Fruit fly (Drosophila melanogaster) whole organism, embryonic: ENCODE results near the gene CG15772.

ENCODE experiments used
- Ada2b ChIP-seq: fragments of 200-800 bp; sonication (Bioruptor generic); IDR thresholded peaks from 2 replicates; pipeline ENCODE4 v1.3.6; 2022; ENCODE audit warnings: missing biosample characterization, missing genetic modification characterization
- Atf6 ChIP-seq: fragments of 200-800 bp; sonication (Bioruptor generic); IDR thresholded peaks from 2 replicates; pipeline ENCODE4 v1.3.6; 2022; ENCODE audit warnings: missing biosample characterization, missing genetic modification characterization
- CG10462 ChIP-seq: fragments of 200-800 bp; sonication (Bioruptor generic); optimal IDR thresholded peaks from 2 replicates; lab custom pipeline; 2016; ENCODE audit warnings: missing biosample characterization, missing genetic modification characterization
- CG14667 ChIP-seq: fragments of 200-800 bp; sonication (Bioruptor generic); IDR thresholded peaks from 2 replicates; pipeline ENCODE4 v1.3.6; 2022; ENCODE audit warnings: missing biosample characterization, missing genetic modification characterization
- CG16863 ChIP-seq: fragments of 200-800 bp; sonication (Bioruptor generic); optimal IDR thresholded peaks from 3 replicates; lab custom pipeline; 2016; ENCODE audit warnings: missing biosample characterization, missing genetic modification characterization
- CG2678 ChIP-seq: fragments of 200-800 bp; sonication (Bioruptor generic); optimal IDR thresholded peaks from 3 replicates; lab custom pipeline; 2019; ENCODE audit warnings: missing biosample characterization, mild to moderate bottlenecking, missing genetic modification characterization, moderate library complexity
- CG31388 ChIP-seq: fragments of 200-800 bp; sonication (Bioruptor generic); optimal IDR thresholded peaks from 2 replicates; lab custom pipeline; 2016; ENCODE audit warnings: missing biosample characterization, missing genetic modification characterization
- CG3726 ChIP-seq: fragments of 200-800 bp; sonication (Bioruptor generic); IDR thresholded peaks from 3 replicates; pipeline ENCODE4, ENCODE4 v1.3.6; 2022; ENCODE audit warnings: missing biosample characterization, missing genetic modification characterization
- CG7839 ChIP-seq: fragments of 200-800 bp; sonication (Bioruptor generic); optimal IDR thresholded peaks from 3 replicates; lab custom pipeline; 2018; ENCODE audit warnings: missing biosample characterization, mild to moderate bottlenecking, missing genetic modification characterization, moderate library complexity
- CG8290 ChIP-seq, 3 experiments: fragments of 200-800 bp; sonication (Bioruptor generic); optimal IDR thresholded peaks; 2 replicates each; lab custom pipeline; 2016 to 2019; ENCODE audit warnings: missing biosample characterization in 3 of 3, missing genetic modification characterization in 3 of 3, mild to moderate bottlenecking in 2 of 3, moderate library complexity in 1 of 3
- CG9932 ChIP-seq: fragments of 200-800 bp; sonication (Bioruptor generic); IDR thresholded peaks from 2 replicates; pipeline ENCODE4 v1.3.6; 2022; ENCODE audit warnings: missing biosample characterization, missing genetic modification characterization
- Dbx ChIP-seq: fragments of 200-800 bp; sonication (Bioruptor generic); IDR thresholded peaks from 3 replicates; pipeline ENCODE4 v1.3.6; 2022; ENCODE audit warnings: missing biosample characterization, missing genetic modification characterization
- Deaf1 ChIP-seq: fragments of 200-800 bp; optimal IDR thresholded peaks from 3 replicates; lab custom pipeline; 2019; ENCODE audit warnings: missing biosample characterization, mild to moderate bottlenecking, missing genetic modification characterization, moderate library complexity
- Dip2 ChIP-seq: fragments of 200-800 bp; sonication (Bioruptor generic); IDR thresholded peaks from 2 replicates; pipeline ENCODE4 v1.3.6; 2022; ENCODE audit warnings: missing biosample characterization, missing genetic modification characterization
- Dll ChIP-seq: fragments of 200-800 bp; sonication (Bioruptor generic); IDR thresholded peaks from 4 replicates; pipeline ENCODE4 v1.3.6; 2022; ENCODE audit warnings: missing biosample characterization, missing genetic modification characterization; ENCODE audit not compliant: partially characterized antibody
- E2f1 ChIP-seq: fragments of 200-800 bp; sonication (Bioruptor generic); IDR thresholded peaks from 2 replicates; pipeline ENCODE4 v1.3.6; 2022; ENCODE audit warnings: missing biosample characterization, missing genetic modification characterization
- Ets65A ChIP-seq: fragments of 200-800 bp; sonication (Bioruptor generic); peaks from one replicate; lab custom pipeline; 2016; ENCODE audit warnings: missing biosample characterization, missing genetic modification characterization
- Lhr ChIP-seq: fragments of 200-800 bp; sonication (Bioruptor generic); optimal IDR thresholded peaks from 3 replicates; lab custom pipeline; 2017; ENCODE audit warnings: mild to moderate bottlenecking, missing biosample characterization, missing genetic modification reagents, missing genetic modification characterization
- Meics ChIP-seq: fragments of 200-800 bp; sonication (Bioruptor generic); optimal IDR thresholded peaks from 2 replicates; lab custom pipeline; 2017; ENCODE audit warnings: missing biosample characterization, mild to moderate bottlenecking, missing genetic modification characterization
- NFAT ChIP-seq: fragments of 200-800 bp; sonication (Bioruptor generic); IDR thresholded peaks from 2 replicates; pipeline ENCODE4 v1.3.6; 2022; ENCODE audit warnings: missing biosample characterization, missing genetic modification characterization
- Neu2 ChIP-seq: fragments of 200-800 bp; sonication (Bioruptor generic); optimal IDR thresholded peaks from 3 replicates; lab custom pipeline; 2016; ENCODE audit warnings: missing biosample characterization, missing genetic modification characterization, borderline replicate concordance
- Pdp1 ChIP-seq, 2 experiments: fragments of 200-800 bp; sonication (Bioruptor generic); optimal IDR thresholded peaks; 3 replicates each; lab custom pipeline; 2016; ENCODE audit warnings: missing biosample characterization in 2 of 2, missing genetic modification characterization in 2 of 2, mild to moderate bottlenecking in 1 of 2, moderate library complexity in 1 of 2
- Ravus ChIP-seq: fragments of 200-800 bp; sonication (Bioruptor generic); IDR thresholded peaks from 2 replicates; pipeline ENCODE4 v1.3.6; 2022; ENCODE audit warnings: missing biosample characterization, missing genetic modification characterization
- Rfx ChIP-seq: fragments of 200-800 bp; sonication (Bioruptor generic); IDR thresholded peaks from 2 replicates; pipeline ENCODE4 v1.3.6; 2022; ENCODE audit warnings: missing biosample characterization, missing genetic modification characterization
- Rx ChIP-seq: fragments of 200-800 bp; sonication (Bioruptor generic); IDR thresholded peaks from 2 replicates; pipeline ENCODE4 v1.3.6; 2022; ENCODE audit warnings: missing biosample characterization, missing genetic modification characterization
- Sry-β ChIP-seq: fragments of 200-800 bp; sonication (Bioruptor generic); optimal IDR thresholded peaks from 2 replicates; lab custom pipeline; 2018; ENCODE audit warnings: missing biosample characterization, mild to moderate bottlenecking, missing genetic modification characterization, moderate library complexity
- Xrp1 ChIP-seq: fragments of 200-800 bp; sonication (Bioruptor generic); IDR thresholded peaks from 2 replicates; pipeline ENCODE4 v1.3.6; 2022; ENCODE audit warnings: missing biosample characterization, missing genetic modification characterization
- amos ChIP-seq: fragments of 200-800 bp; sonication (Bioruptor generic); IDR thresholded peaks from 2 replicates; pipeline ENCODE4 v1.3.6; 2022; ENCODE audit warnings: missing biosample characterization, missing genetic modification characterization; ENCODE audit not compliant: partially characterized antibody
- cas ChIP-seq: fragments of 200-800 bp; sonication (Bioruptor generic); IDR thresholded peaks from 2 replicates; pipeline ENCODE4 v1.3.6; 2022; ENCODE audit warnings: missing biosample characterization, missing genetic modification characterization
- dimm ChIP-seq: fragments of 200-800 bp; sonication (Bioruptor generic); IDR thresholded peaks from 2 replicates; pipeline ENCODE4 v1.3.6; 2022; ENCODE audit warnings: missing biosample characterization, missing genetic modification characterization
- dysf ChIP-seq: fragments of 200-800 bp; sonication (Bioruptor generic); IDR thresholded peaks from 3 replicates; pipeline ENCODE4 v1.3.6; 2022; ENCODE audit warnings: missing biosample characterization, missing genetic modification characterization
- grau ChIP-seq: fragments of 200-800 bp; optimal IDR thresholded peaks from 3 replicates; lab custom pipeline; 2019; ENCODE audit warnings: missing biosample characterization, mild to moderate bottlenecking, missing genetic modification characterization, moderate library complexity
- hb ChIP-seq: fragments of 200-800 bp; sonication (Bioruptor generic); IDR thresholded peaks from 3 replicates; pipeline ENCODE4 v1.3.6; 2022; ENCODE audit warnings: missing biosample characterization, missing genetic modification characterization; ENCODE audit not compliant: partially characterized antibody
- her ChIP-seq: fragments of 200-800 bp; sonication (Bioruptor generic); optimal IDR thresholded peaks from 2 replicates; lab custom pipeline; 2016; ENCODE audit warnings: missing biosample characterization, missing genetic modification characterization
- klu ChIP-seq: fragments of 200-800 bp; sonication (Bioruptor generic); IDR thresholded peaks from 2 replicates; pipeline ENCODE4 v1.3.6; 2022; ENCODE audit warnings: missing biosample characterization, missing genetic modification characterization
- lov ChIP-seq, 2 experiments: fragments of 200-800 bp in 1 of 2; fragments of >200 bp in 1 of 2; sonication (Bioruptor generic) in 1 of 2; IDR thresholded peaks in 1 of 2; optimal IDR thresholded peaks in 1 of 2; 2 replicates in 1 of 2; 3 replicates in 1 of 2; pipeline versions ENCODE4 v1.3.6 to Lab custom; 2017 to 2022; ENCODE audit warnings: missing biosample characterization in 1 of 2, missing genetic modification characterization in 1 of 2
- mld ChIP-seq: fragments of 200-800 bp; sonication (Bioruptor generic); IDR thresholded peaks from 3 replicates; pipeline ENCODE4 v1.3.6; 2022; ENCODE audit warnings: missing biosample characterization, missing genetic modification characterization; ENCODE audit not compliant: partially characterized antibody
- org-1 ChIP-seq: fragments of 200-800 bp; sonication (Bioruptor generic); optimal IDR thresholded peaks from 2 replicates; lab custom pipeline; 2017; ENCODE audit warnings: missing biosample characterization, missing genetic modification characterization
- otp ChIP-seq: fragments of 200-800 bp; sonication (Bioruptor generic); IDR thresholded peaks from 3 replicates; pipeline ENCODE4, ENCODE4 v1.3.6; 2022; ENCODE audit warnings: missing biosample characterization, missing genetic modification characterization
- row ChIP-seq: fragments of 200-800 bp; sonication (Bioruptor generic); IDR thresholded peaks from 3 replicates; pipeline ENCODE4 v1.3.6; 2022; ENCODE audit warnings: missing biosample characterization, missing genetic modification characterization
- run ChIP-seq: fragments of 200-800 bp; sonication (Bioruptor generic); optimal IDR thresholded peaks from 3 replicates; lab custom pipeline; 2018; ENCODE audit warnings: missing biosample characterization, mild to moderate bottlenecking, missing genetic modification characterization
- sens ChIP-seq: fragments of 200-800 bp; sonication (Bioruptor generic); peaks from one replicate; lab custom pipeline; 2016; ENCODE audit warnings: missing biosample characterization, missing genetic modification characterization
- shn ChIP-seq: fragments of 200-800 bp; sonication (Bioruptor generic); optimal IDR thresholded peaks from 3 replicates; lab custom pipeline; 2016; ENCODE audit warnings: missing biosample characterization, missing genetic modification characterization
- so ChIP-seq: fragments of 200-800 bp; sonication (Bioruptor generic); IDR thresholded peaks from 3 replicates; pipeline ENCODE4 v1.3.6; 2022; ENCODE audit warnings: missing biosample characterization, missing genetic modification characterization
- tna ChIP-seq: fragments of 200-800 bp; sonication (Bioruptor generic); IDR thresholded peaks from 2 replicates; pipeline ENCODE4 v1.3.6; 2022; ENCODE audit warnings: missing biosample characterization, missing genetic modification characterization; ENCODE audit not compliant: partially characterized antibody
- vfl ChIP-seq: fragments of 200-800 bp; sonication (Bioruptor generic); optimal IDR thresholded peaks from 2 replicates; lab custom pipeline; 2016; ENCODE audit warnings: missing biosample characterization, missing genetic modification characterization
- zf30C ChIP-seq: fragments of 200-800 bp; sonication (Bioruptor generic); optimal IDR thresholded peaks from 3 replicates; lab custom pipeline; 2018; ENCODE audit warnings: missing biosample characterization, mild to moderate bottlenecking, missing genetic modification characterization

Gene CG15772

dm6 chrX:5712966-5713365, 39.1 kb upstream of the CG15772 start:
- TF ChIP-seq mld (GFP tag; lab: Robert Waterston, UW) = no peak
- TF ChIP-seq dysf = no peak
- no peak for TF ChIP-seq CG16863 (GFP tag; lab: Kevin White, UChicago)
- no peak for TF ChIP-seq CG14667 (GFP tag; lab: Robert Waterston, UW)
- no peak for TF ChIP-seq Dip2 (GFP tag; lab: Robert Waterston, UW)
- TF ChIP-seq Pdp1 (GFP tag; optimal IDR thresholded peaks at IDR 0.05; lab: Kevin White, UChicago) = peak in 1 of 2 experiments; percentile 54

dm6 chrX:5714786-5715185, 37.3 kb upstream of the CG15772 start:
- TF ChIP-seq run (no peak), shn (no peak), CG10462 (GFP tag; lab: Kevin White, UChicago) (no peak), CG31388 (no peak), org-1 (GFP tag; lab: Kevin White, UChicago) (no peak), NFAT (no peak), Neu2 (GFP tag; lab: Kevin White, UChicago) (no peak), klu (GFP tag; lab: Robert Waterston, UW) (no peak), Dbx (GFP tag; lab: Robert Waterston, UW) (no peak), Ada2b (GFP tag; lab: Robert Waterston, UW) (no peak), her (GFP tag; lab: Kevin White, UChicago) (no peak), CG3726 (no peak), grau (tag; lab: Kevin White, UChicago) (no peak), cas (GFP tag; lab: Robert Waterston, UW) (no peak)
- TF ChIP-seq, all 482 proteins: peak for 0

- TF ChIP-seq so = 0 out of 3 replicates have a peak, but pooled peaks have one; percentile 30
- peak; percentile 3 for TF ChIP-seq Deaf1 (tag; lab: Kevin White, UChicago)
- TF ChIP-seq vfl = no peak
- no peak for TF ChIP-seq amos (GFP tag; lab: Robert Waterston, UW)
- TF ChIP-seq CG7839 = peak; percentile 19
- TF ChIP-seq hb (GFP tag; lab: Robert Waterston, UW) = no peak
- no peak for TF ChIP-seq Dll
- TF ChIP-seq Sry-β (GFP tag; lab: Kevin White, UChicago) = no peak
- TF ChIP-seq otp (GFP tag; lab: Robert Waterston, UW) = 0 out of 3 replicates have a peak, but pooled peaks have one; percentile 34
- TF ChIP-seq Xrp1 (GFP tag; lab: Robert Waterston, UW) = peak; percentile 19; the same call in 1 of the 2 replicates
- TF ChIP-seq CG8290 (GFP tag; optimal IDR thresholded peaks at IDR 0.05; lab: Kevin White, UChicago) = no peak
- TF ChIP-seq CG8290 (tag; optimal IDR thresholded peaks at IDR 0.05; lab: Kevin White, UChicago) = peak in 1 of 2 experiments; percentile 23
- no peak for TF ChIP-seq Rfx (GFP tag; lab: Robert Waterston, UW)
- TF ChIP-seq Lhr (GFP tag; lab: Kevin White, UChicago) = no peak
- no peak for TF ChIP-seq lov (optimal IDR thresholded peaks at IDR 0.05; lab: Kevin White, UChicago)
- no peak for TF ChIP-seq lov (GFP tag; IDR thresholded peaks at IDR 0.05; lab: Robert Waterston, UW)
- TF ChIP-seq sens (GFP tag; lab: Kevin White, UChicago) = peak; percentile 73
- TF ChIP-seq Ravus (GFP tag; lab: Robert Waterston, UW) = no peak
- TF ChIP-seq CG2678 (tag; lab: Kevin White, UChicago) = peak; percentile 19
- TF ChIP-seq zf30C = peak; percentile 43
- TF ChIP-seq CG9932 (GFP tag; lab: Robert Waterston, UW) = peak; percentile 14; the same call in 1 of the 2 replicates
- peak; percentile 47 for TF ChIP-seq row (GFP tag; lab: Robert Waterston, UW)
- no peak for TF ChIP-seq Rx (GFP tag; lab: Robert Waterston, UW)
- TF ChIP-seq Meics = peak; percentile 4
- TF ChIP-seq tna (GFP tag; lab: Robert Waterston, UW) = no peak
- TF ChIP-seq Atf6 (GFP tag; lab: Robert Waterston, UW) = 0 out of 2 replicates have a peak, but pooled peaks have one; percentile 7
- TF ChIP-seq dimm (GFP tag; lab: Robert Waterston, UW) = no peak
- TF ChIP-seq Ets65A (GFP tag; lab: Kevin White, UChicago) = no peak
- TF ChIP-seq E2f1 (GFP tag; lab: Robert Waterston, UW) = 0 out of 2 replicates have a peak, but pooled peaks have one; percentile 14
These were observed 36.4 kb upstream of the CG15772 start for dm6 chrX:5715455-5716227.
